Fruit fly (Drosophila melanogaster): ENCODE measurements around the gene CG18754.

dm6 chr3R:23709508-23710208 lies 25.8 kb downstream of the CG18754 start, which contains the start of gene CG10301:
- no peak for TF ChIP-seq CG1620 (GFP tag; optimal IDR thresholded peaks at IDR 0.05)
- TF ChIP-seq ovo (GFP tag; optimal IDR thresholded peaks at IDR 0.05) = no peak
- TF ChIP-seq toe (GFP tag; optimal IDR thresholded peaks at IDR 0.05) = no peak
- TF ChIP-seq CG12768 (GFP tag; optimal IDR thresholded peaks at IDR 0.05) = no peak
- no peak for TF ChIP-seq Mnt (GFP tag; optimal IDR thresholded peaks at IDR 0.05)
- TF ChIP-seq CG33017 (tag; optimal IDR thresholded peaks at IDR 0.05) = no peak
- TF ChIP-seq cnc (optimal IDR thresholded peaks at IDR 0.05) = no peak
- no peak for TF ChIP-seq Crg-1 (GFP tag; optimal IDR thresholded peaks at IDR 0.05)
- no peak for TF ChIP-seq CG7045 (GFP tag; optimal IDR thresholded peaks at IDR 0.05)
- TF ChIP-seq tj (GFP tag; optimal IDR thresholded peaks at IDR 0.05) = no peak
- TF ChIP-seq kay (GFP tag; ENCODE audit: borderline replicate concordance) = no peak

Data from whole organism, adult.